Worm (Caenorhabditis elegans) whole organism, L4 larva: Measurements from ENCODE around the gene trcs-2.

Experiments used
- D1046.2 ChIP-seq: fragments of 200-800 bp; sonication (Bioruptor generic); IDR thresholded peaks from 2 replicates; pipeline ENCODE4 v1.3.6; 2022; ENCODE audit warnings: missing genetic modification characterization, missing compliant biosample characterization
- F26F4.8 ChIP-seq: fragments of 200-800 bp; sonication (Bioruptor generic); conservative IDR thresholded peaks from 2 replicates; pipeline ENCODE4 v1.3.6; 2022; ENCODE audit warnings: missing genetic modification characterization, missing compliant biosample characterization
- Y75B8A.6 ChIP-seq: fragments of 200-800 bp; sonication (Bioruptor generic); IDR thresholded peaks from 2 replicates; pipeline ENCODE4 v1.3.6; 2022; ENCODE audit warnings: missing genetic modification reagents, missing genetic modification characterization, missing compliant biosample characterization
- ZK546.5 ChIP-seq, 2 experiments: sonication (generic microtip); optimal IDR thresholded peaks; 2 replicates each; lab custom pipeline; 2017; ENCODE audit warnings: missing biosample characterization in 2 of 2, missing genetic modification characterization in 2 of 2
- aha-1 ChIP-seq: fragments of 150-350 bp; peaks from one replicate; lab custom pipeline; 2014; ENCODE audit warnings: missing biosample characterization, missing genetic modification characterization
- arid-1 ChIP-seq: fragments of 200-800 bp; sonication (Bioruptor generic); conservative IDR thresholded peaks from 2 replicates; pipeline ENCODE4 v1.3.6; 2022; ENCODE audit warnings: missing genetic modification reagents, missing genetic modification characterization, missing compliant biosample characterization
- attf-4 ChIP-seq: sonication (generic microtip); optimal IDR thresholded peaks from 3 replicates; lab custom pipeline; 2017; ENCODE audit warnings: missing biosample characterization, missing genetic modification characterization
- ceh-20 ChIP-seq: fragments of 200-800 bp; sonication (Bioruptor generic); IDR thresholded peaks from 2 replicates; pipeline ENCODE4 v1.3.6; 2022; ENCODE audit warnings: missing genetic modification reagents, missing genetic modification characterization, missing compliant biosample characterization
- ceh-44 ChIP-seq: fragments of 200-800 bp; sonication (Bioruptor generic); IDR thresholded peaks from 2 replicates; pipeline ENCODE4 v1.3.6; 2022; ENCODE audit warnings: missing genetic modification reagents, missing genetic modification characterization, missing compliant biosample characterization
- cey-2 ChIP-seq: sonication (generic microtip); optimal IDR thresholded peaks from 3 replicates; lab custom pipeline; 2017; ENCODE audit warnings: missing genetic modification characterization, mild to moderate bottlenecking, missing compliant biosample characterization, antibody characterized with exemption, borderline replicate concordance; ENCODE audit not compliant: insufficient read depth
- dmd-8 ChIP-seq: fragments of 200-800 bp; sonication (Bioruptor generic); IDR thresholded peaks from 2 replicates; pipeline ENCODE4 v1.3.6; 2022; ENCODE audit warnings: missing genetic modification characterization, missing compliant biosample characterization
- egl-43 ChIP-seq: fragments of 200-800 bp; sonication (Bioruptor generic); IDR thresholded peaks from 2 replicates; pipeline ENCODE4 v1.3.6; 2022; ENCODE audit warnings: missing genetic modification reagents, missing genetic modification characterization, missing compliant biosample characterization
- gei-8 ChIP-seq: fragments of 200-800 bp; sonication (Bioruptor generic); optimal IDR thresholded peaks from 2 replicates; lab custom pipeline; 2018; ENCODE audit warnings: mild to moderate bottlenecking, missing genetic modification characterization, missing compliant biosample characterization
- hif-1 ChIP-seq, 2 experiments: sonication (generic microtip); optimal IDR thresholded peaks; 2 replicates each; lab custom pipeline; 2016 to 2017; ENCODE audit warnings: missing compliant biosample characterization in 2 of 2, missing genetic modification characterization in 2 of 2, missing genetic modification reagents in 2 of 2, missing genotype in 2 of 2, mild to moderate bottlenecking in 1 of 2
- hlh-11 ChIP-seq: fragments of 200-800 bp; sonication (Bioruptor generic); optimal IDR thresholded peaks from 2 replicates; lab custom pipeline; 2018; ENCODE audit warnings: mild to moderate bottlenecking, missing genetic modification characterization, missing compliant biosample characterization
- jun-1 ChIP-seq: fragments of 150-350 bp; optimal IDR thresholded peaks from 2 replicates; lab custom pipeline; 2014; ENCODE audit warnings: missing biosample characterization, missing genetic modification reagents, missing genetic modification characterization
- lim-7 ChIP-seq: fragments of 200-800 bp; sonication (Bioruptor generic); IDR thresholded peaks from 2 replicates; pipeline ENCODE4 v1.3.6; 2022; ENCODE audit warnings: missing genetic modification characterization, missing compliant biosample characterization
- lin-15B ChIP-seq: fragments of 150-350 bp; sonication (generic microtip); optimal IDR thresholded peaks from 3 replicates; lab custom pipeline; 2014; ENCODE audit warnings: missing biosample characterization, missing genetic modification characterization
- lin-38 ChIP-seq: fragments of 200-800 bp; sonication (Bioruptor generic); IDR thresholded peaks from 2 replicates; pipeline ENCODE4 v1.3.6; 2022; ENCODE audit warnings: missing genetic modification reagents, missing genetic modification characterization, missing compliant biosample characterization
- lin-39 ChIP-seq: fragments of 150-350 bp; optimal IDR thresholded peaks from 2 replicates; lab custom pipeline; 2014; ENCODE audit warnings: missing biosample characterization, missing genetic modification reagents, missing genetic modification characterization
- lir-3 ChIP-seq: sonication (generic microtip); optimal IDR thresholded peaks from 2 replicates; lab custom pipeline; 2016; ENCODE audit warnings: mild to moderate bottlenecking, missing genetic modification characterization, missing compliant biosample characterization
- madf-5 ChIP-seq, 2 experiments: fragments of 200-800 bp; sonication (Bioruptor generic); IDR thresholded peaks; 2 replicates each; pipeline ENCODE4 v1.3.6; 2022; ENCODE audit warnings: missing compliant biosample characterization in 2 of 2, missing genetic modification characterization in 2 of 2
- mdl-1 ChIP-seq, 2 experiments: fragments of 150-350 bp in 1 of 2; sonication (generic microtip) in 1 of 2; optimal IDR thresholded peaks; 2 replicates each; lab custom pipeline; 2014 to 2017; ENCODE audit warnings: missing biosample characterization in 2 of 2, missing genetic modification characterization in 2 of 2
- mxl-3 ChIP-seq: fragments of 200-800 bp; sonication (Bioruptor generic); optimal IDR thresholded peaks from 2 replicates; lab custom pipeline; 2018; ENCODE audit warnings: mild to moderate bottlenecking, missing genetic modification characterization, missing compliant biosample characterization
- nhr-11 ChIP-seq: fragments of 150-350 bp; optimal IDR thresholded peaks from 2 replicates; lab custom pipeline; 2014; ENCODE audit warnings: missing biosample characterization, missing genetic modification characterization
- nhr-111 ChIP-seq: fragments of 200-800 bp; sonication (Bioruptor generic); optimal IDR thresholded peaks from 2 replicates; lab custom pipeline; 2018; ENCODE audit warnings: mild to moderate bottlenecking, missing genetic modification characterization, missing compliant biosample characterization
- nhr-237 ChIP-seq: sonication (generic microtip); optimal IDR thresholded peaks from 2 replicates; lab custom pipeline; 2017; ENCODE audit warnings: missing biosample characterization, missing genetic modification characterization
- nhr-25 ChIP-seq: sonication (generic microtip); optimal IDR thresholded peaks from 2 replicates; lab custom pipeline; 2017; ENCODE audit warnings: missing genetic modification characterization, mild to moderate bottlenecking, missing compliant biosample characterization, antibody characterized with exemption, moderate library complexity, borderline replicate concordance; ENCODE audit not compliant: insufficient read depth
- nhr-28 ChIP-seq: fragments of 150-350 bp; optimal IDR thresholded peaks from 2 replicates; lab custom pipeline; 2014; ENCODE audit warnings: missing biosample characterization, missing genetic modification characterization
- nhr-41 ChIP-seq: fragments of 200-800 bp; sonication (Bioruptor generic); IDR thresholded peaks from 2 replicates; pipeline ENCODE4 v1.3.6; 2022; ENCODE audit warnings: missing genetic modification reagents, missing genetic modification characterization, missing compliant biosample characterization
- nhr-42 ChIP-seq: fragments of 200-800 bp; sonication (Bioruptor generic); IDR thresholded peaks from 2 replicates; pipeline ENCODE4 v1.3.6; 2022; ENCODE audit warnings: missing genetic modification characterization, missing compliant biosample characterization
- nhr-48 ChIP-seq: sonication (generic microtip); optimal IDR thresholded peaks from 2 replicates; lab custom pipeline; 2016; ENCODE audit warnings: mild to moderate bottlenecking, missing genetic modification characterization, missing compliant biosample characterization
- php-3 ChIP-seq: fragments of 200-800 bp; sonication (Bioruptor generic); IDR thresholded peaks from 2 replicates; pipeline ENCODE4 v1.3.6; 2022; ENCODE audit warnings: missing genetic modification reagents, missing genetic modification characterization, missing compliant biosample characterization
- saeg-2 ChIP-seq: fragments of 200-800 bp; sonication (Bioruptor generic); IDR thresholded peaks from 2 replicates; pipeline ENCODE4 v1.3.6; 2022; ENCODE audit warnings: missing genetic modification reagents, missing genetic modification characterization, missing compliant biosample characterization
- sdz-12 ChIP-seq: fragments of 200-800 bp; sonication (Bioruptor generic); optimal IDR thresholded peaks from 2 replicates; lab custom pipeline; 2018; ENCODE audit warnings: mild to moderate bottlenecking, missing genetic modification characterization, missing compliant biosample characterization
- snpc-4 ChIP-seq: fragments of 150-350 bp; optimal IDR thresholded peaks from 2 replicates; lab custom pipeline; 2014; ENCODE audit warnings: missing biosample characterization, missing genetic modification characterization
- tra-1 ChIP-seq: fragments of 200-800 bp; sonication (Bioruptor generic); IDR thresholded peaks from 2 replicates; pipeline ENCODE4 v1.3.6; 2022; ENCODE audit warnings: missing genetic modification reagents, missing genetic modification characterization, missing compliant biosample characterization
- unc-130 ChIP-seq: sonication (generic microtip); optimal IDR thresholded peaks from 2 replicates; lab custom pipeline; 2016; ENCODE audit warnings: missing genetic modification reagents, missing genetic modification characterization, missing compliant biosample characterization
- unc-62 ChIP-seq, 3 experiments: fragments of 150-350 bp in 1 of 3; sonication (generic microtip); optimal IDR thresholded peaks in 2 of 3; peaks in 1 of 3; 1 replicate in 1 of 3; 2 replicates in 2 of 3; lab custom pipeline; 2014 to 2017; ENCODE audit warnings: missing biosample characterization in 3 of 3, missing genetic modification characterization in 3 of 3, missing genetic modification reagents in 3 of 3, missing genotype in 1 of 3
- zag-1 ChIP-seq: fragments of 150-350 bp; optimal IDR thresholded peaks from 2 replicates; lab custom pipeline; 2014; ENCODE audit warnings: missing biosample characterization, missing genetic modification characterization
- zfp-2 ChIP-seq: sonication (generic microtip); optimal IDR thresholded peaks from 2 replicates; lab custom pipeline; 2016; ENCODE audit warnings: mild to moderate bottlenecking, missing genetic modification characterization, missing compliant biosample characterization
- zip-11 ChIP-seq: fragments of 200-800 bp; sonication (Bioruptor generic); IDR thresholded peaks from 2 replicates; pipeline ENCODE4 v1.3.6; 2022; ENCODE audit warnings: missing genetic modification characterization, missing compliant biosample characterization
- ztf-7 ChIP-seq: fragments of 150-350 bp; optimal IDR thresholded peaks from 2 replicates; lab custom pipeline; 2014; ENCODE audit warnings: missing biosample characterization, missing genetic modification characterization

The trcs-2 gene

DNA sequence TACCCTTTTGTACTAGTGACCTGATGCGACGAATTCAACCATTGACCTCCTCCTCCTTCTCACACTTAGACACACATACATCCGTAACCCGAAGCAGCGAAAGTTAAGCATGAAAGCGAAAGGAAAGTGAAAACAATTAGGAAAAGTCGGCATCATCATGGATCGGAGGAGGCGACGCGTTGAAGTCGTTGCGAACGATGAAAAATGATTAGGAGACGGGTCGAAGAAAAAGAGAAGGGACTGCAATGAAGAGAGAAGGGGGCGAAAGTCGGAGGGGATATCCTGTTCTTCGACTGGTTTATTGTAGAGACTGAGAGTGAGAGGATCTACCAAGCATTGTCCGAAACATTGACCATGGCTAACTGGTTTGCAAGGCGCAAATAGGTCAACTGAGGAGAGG, 28.8 kb downstream of the trcs-2 start:
- peak; percentile 92 for TF ChIP-seq aha-1 (tag; lab: Kevin White, UChicago)
- no peak for TF ChIP-seq F26F4.8 (GFP tag; lab: Robert Waterston, UW)
- no peak for TF ChIP-seq cey-2 (tag; lab: Kevin White, UChicago)
- TF ChIP-seq hif-1 (tag; optimal IDR thresholded peaks at IDR 0.05; lab: Kevin White, UChicago): no peak
- TF ChIP-seq nhr-41: no peak
- peak in 1 of 2 experiments; percentile 47 for TF ChIP-seq unc-62 (GFP tag; optimal IDR thresholded peaks at IDR 0.05 in 1 of 2; lab: Kevin White, UChicago)
- TF ChIP-seq unc-62 (tag; optimal IDR thresholded peaks at IDR 0.05; lab: Kevin White, UChicago): no peak
- TF ChIP-seq Y75B8A.6 (GFP tag; lab: Robert Waterston, UW): no peak
- TF ChIP-seq tra-1 (GFP tag; lab: Robert Waterston, UW): no peak
- TF ChIP-seq ZK546.5 (tag; optimal IDR thresholded peaks at IDR 0.05; lab: Kevin White, UChicago): no peak
- TF ChIP-seq mdl-1 (tag; optimal IDR thresholded peaks at IDR 0.05; lab: Kevin White, UChicago): peak in 1 of 2 experiments; percentile 63
- TF ChIP-seq zfp-2: no peak
- peak; percentile 55 for TF ChIP-seq nhr-48 (tag; lab: Kevin White, UChicago)
- TF ChIP-seq nhr-111: no peak
- no peak for TF ChIP-seq attf-4 (tag; lab: Kevin White, UChicago)
- TF ChIP-seq madf-5 (GFP tag; IDR thresholded peaks at IDR 0.05; lab: Robert Waterston, UW): no peak
- TF ChIP-seq ceh-44 (GFP tag; lab: Robert Waterston, UW): no peak
- TF ChIP-seq ceh-20 (GFP tag; lab: Robert Waterston, UW): no peak
- TF ChIP-seq zip-11 (GFP tag; lab: Robert Waterston, UW): no peak
- no peak for TF ChIP-seq lim-7 (GFP tag; lab: Robert Waterston, UW)
- no peak for TF ChIP-seq saeg-2
- no peak for TF ChIP-seq sdz-12 (GFP tag; lab: Kevin White, UChicago)
- TF ChIP-seq nhr-25 (tag; lab: Kevin White, UChicago): no peak
- TF ChIP-seq egl-43: no peak
- peak; percentile 35 for TF ChIP-seq nhr-28
- peak; percentile 66 for TF ChIP-seq hlh-11
- TF ChIP-seq nhr-42 (GFP tag; lab: Robert Waterston, UW): no peak
- TF ChIP-seq D1046.2 (GFP tag; lab: Robert Waterston, UW): no peak
- peak; percentile 46 for TF ChIP-seq mxl-3 (GFP tag; lab: Kevin White, UChicago)
- TF ChIP-seq nhr-237: no peak

DNA sequence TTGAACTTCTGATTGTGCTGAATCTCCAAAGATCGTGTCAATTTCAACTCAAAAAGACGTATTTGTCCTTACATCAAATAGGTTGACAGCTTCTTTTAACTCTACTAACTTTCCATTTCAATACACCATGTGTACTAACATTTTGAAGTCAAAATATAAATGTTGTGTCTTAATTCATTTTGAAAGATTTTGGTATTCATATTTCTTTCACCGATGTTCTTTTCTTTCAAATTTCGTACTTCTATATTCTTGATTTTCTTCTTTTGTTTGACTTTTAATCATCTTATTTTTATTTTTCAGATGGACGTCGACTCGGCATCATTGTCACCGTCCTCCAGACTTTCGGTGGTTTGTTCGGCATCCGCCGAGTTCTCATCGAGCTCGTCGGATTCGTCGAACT, 29.4 kb downstream of the trcs-2 start, which contains the start of gene atf-2:
Gene atf-2, plus strand, starts transcription at position 301 of the 400 bp plus-strand sequence.
- TF ChIP-seq php-3 (GFP tag; lab: Robert Waterston, UW) (no peak), snpc-4 (tag; lab: Kevin White, UChicago) (no peak), ceh-44 (GFP tag; lab: Robert Waterston, UW) (no peak)

DNA sequence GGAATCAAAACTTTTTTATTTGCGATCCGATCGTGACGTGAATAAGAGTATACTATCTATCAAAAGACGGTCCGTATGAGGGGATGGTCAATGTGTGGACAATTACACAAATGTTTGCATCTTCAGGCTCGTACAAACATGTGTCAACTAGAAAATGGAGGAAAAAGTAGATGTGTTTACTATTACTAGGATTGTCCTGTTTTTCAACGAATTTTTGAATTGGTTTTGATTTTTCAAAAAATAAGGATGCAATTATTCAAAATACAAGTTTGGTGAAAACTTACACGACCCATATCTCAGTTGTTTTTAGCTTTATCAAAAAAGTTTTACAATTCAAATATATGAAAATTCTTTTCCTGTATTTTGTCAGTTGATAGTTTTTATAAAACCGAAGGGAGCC, 33.0 kb downstream of the trcs-2 start, which contains the start of gene K08F8.7:
Gene K08F8.7, minus strand, starts transcription at position 101 of the 400 bp plus-strand sequence.
- TF ChIP-seq lin-39 (no peak), unc-62 (GFP tag; optimal IDR thresholded peaks at IDR 0.05 in 1 of 2; lab: Kevin White, UChicago) (no peak), unc-62 (tag; optimal IDR thresholded peaks at IDR 0.05; lab: Kevin White, UChicago) (no peak), dmd-8 (no peak), ceh-44 (GFP tag; lab: Robert Waterston, UW) (no peak), unc-130 (GFP tag; lab: Kevin White, UChicago) (no peak), ztf-7 (tag; lab: Kevin White, UChicago) (no peak), jun-1 (tag; lab: Kevin White, UChicago) (no peak), lin-38 (GFP tag; lab: Robert Waterston, UW) (no peak), nhr-25 (tag; lab: Kevin White, UChicago) (no peak), nhr-237 (no peak), lin-15B (no peak), arid-1 (GFP tag; lab: Robert Waterston, UW) (no peak), lir-3 (tag; lab: Kevin White, UChicago) (no peak), hlh-11 (no peak), sdz-12 (GFP tag; lab: Kevin White, UChicago) (no peak), zip-11 (GFP tag; lab: Robert Waterston, UW) (no peak), nhr-11 (tag; lab: Kevin White, UChicago) (no peak), gei-8 (GFP tag; lab: Kevin White, UChicago) (no peak), zag-1 (tag; lab: Kevin White, UChicago) (no peak)
